Worm (Caenorhabditis elegans): ENCODE data around the gene mrps-9.
A peak's percentile ranks its signal among the peaks of the same experiment; 100 is the strongest.

mrps-9 gene

ce11 chrIII:8286003-8286402, 20.1 kb downstream of the mrps-9 start:
- TF ChIP-seq ceh-27 (GFP tag; optimal IDR thresholded peaks at IDR 0.05), result peak; percentile 18
- TF ChIP-seq ceh-58 (GFP tag; IDR thresholded peaks at IDR 0.05), result no peak

DNA sequence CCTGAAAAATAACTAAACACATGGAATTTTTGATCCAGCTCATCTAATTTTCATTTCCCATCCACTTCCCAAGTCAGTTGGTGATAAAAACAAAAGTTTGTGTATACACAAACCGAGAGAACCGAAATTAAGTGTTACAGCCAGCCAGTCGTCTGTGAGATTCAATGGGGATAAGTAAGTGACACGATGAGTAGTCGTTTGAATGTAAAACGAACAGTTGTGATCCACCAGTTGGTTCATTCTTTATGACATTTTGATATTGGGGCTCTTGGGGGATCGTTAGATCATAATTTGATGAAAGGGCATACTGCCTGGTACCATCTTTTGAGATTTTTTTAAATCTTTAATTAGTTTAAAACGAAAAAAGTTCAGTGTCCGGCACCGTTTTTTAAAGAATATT, 21.0 kb downstream of the mrps-9 start:
- TF ChIP-seq cebp-2 (GFP tag; IDR thresholded peaks at IDR 0.05) (no peak), egrh-3 (GFP tag; IDR thresholded peaks at IDR 0.05) (no peak), Y95B8A.8 (GFP tag; IDR thresholded peaks at IDR 0.05) (no peak), nhr-27 (tag; optimal IDR thresholded peaks at IDR 0.05) (no peak), unc-130 (GFP tag; optimal IDR thresholded peaks at IDR 0.05) (no peak), fkh-3 (tag; optimal IDR thresholded peaks at IDR 0.05) (no peak), ceh-58 (GFP tag; IDR thresholded peaks at IDR 0.05) (no peak), ztf-18 (tag; optimal IDR thresholded peaks at IDR 0.05) (no peak), tbx-9 (tag; optimal IDR thresholded peaks at IDR 0.05; ENCODE audit: borderline replicate concordance) (no peak), ccch-3 (GFP tag; optimal IDR thresholded peaks at IDR 0.05) (no peak), egl-18 (GFP tag; IDR thresholded peaks at IDR 0.05) (no peak), hlh-26 (GFP tag; conservative IDR thresholded peaks at IDR 0.05) (no peak), sptf-2 (GFP tag; optimal IDR thresholded peaks at IDR 0.05) (no peak), C06A6.2 (GFP tag; conservative IDR thresholded peaks at IDR 0.05) (no peak), xnd-1 (tag; optimal IDR thresholded peaks at IDR 0.05) (no peak), mes-4 (tag; optimal IDR thresholded peaks at IDR 0.05) (no peak)

ce11 chrIII:8287519-8287918, 21.7 kb downstream of the mrps-9 start:
- TF ChIP-seq K12H6.12 (tag; optimal IDR thresholded peaks at IDR 0.05) (peak; percentile 46), hmg-1.2 (GFP tag; IDR thresholded peaks at IDR 0.05) (0 out of 2 replicates have a peak, but pooled peaks have one; percentile 15), pbrm-1 (GFP tag; IDR thresholded peaks at IDR 0.05) (no peak), lag-1 (GFP tag; IDR thresholded peaks at IDR 0.05) (no peak)

DNA sequence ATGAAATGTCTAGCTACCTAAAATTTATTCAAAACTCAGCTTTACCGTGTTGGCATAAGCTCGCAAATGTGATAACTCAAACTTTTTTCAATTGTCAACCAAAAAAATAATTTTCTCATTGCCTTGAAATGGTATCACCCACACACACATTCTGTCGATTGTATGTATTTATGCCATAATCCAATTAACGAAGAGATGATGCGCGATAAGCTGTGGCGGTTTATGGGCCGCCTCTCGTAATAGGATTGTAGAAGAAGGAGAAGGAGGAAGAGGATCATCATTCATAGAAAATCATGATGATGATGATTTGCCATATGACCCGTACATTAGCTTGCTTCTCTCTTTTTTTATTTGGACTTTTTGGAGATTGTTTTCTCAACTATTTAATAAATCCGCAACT, 23.3 kb downstream of the mrps-9 start:
- no peak for TF ChIP-seq Y79H2A.3 (GFP tag; conservative IDR thresholded peaks at IDR 0.05)

- TF ChIP-seq F37B4.10 (GFP tag; IDR thresholded peaks at IDR 0.05) (no peak), lin-54 (GFP tag; optimal IDR thresholded peaks at IDR 0.05) (no peak), ZK185.1 (tag; optimal IDR thresholded peaks at IDR 0.05; ENCODE audit: poor library complexity, severe bottlenecking) (no peak), nhr-120 (GFP tag; IDR thresholded peaks at IDR 0.05) (no peak), dox-1 (GFP tag; IDR thresholded peaks at IDR 0.05) (0 out of 2 replicates have a peak, but pooled peaks have one; percentile 22), dpl-1 (GFP tag; optimal IDR thresholded peaks at IDR 0.05) (no peak), ztf-22 (GFP tag; optimal IDR thresholded peaks at IDR 0.05) (no peak), B0261.1 (tag; optimal IDR thresholded peaks at IDR 0.05) (no peak), ceh-100 (GFP tag; IDR thresholded peaks at IDR 0.05) (no peak), D2030.7 (GFP tag; IDR thresholded peaks at IDR 0.05) (no peak), T26A5.8 (tag; optimal IDR thresholded peaks at IDR 0.05) (no peak), nhr-80 (tag; optimal IDR thresholded peaks at IDR 0.05) (peak; percentile 60), tbx-9 (tag; optimal IDR thresholded peaks at IDR 0.05; ENCODE audit: borderline replicate concordance) (no peak), hlh-26 (GFP tag; conservative IDR thresholded peaks at IDR 0.05) (no peak), ceh-58 (GFP tag; IDR thresholded peaks at IDR 0.05) (no peak), mxl-1 (tag; optimal IDR thresholded peaks at IDR 0.05) (no peak), C06A6.2 (GFP tag; conservative IDR thresholded peaks at IDR 0.05) (no peak)
These were observed 25.6 kb downstream of the mrps-9 start for ce11 chrIII:8291268-8292032.
